Fruit fly (Drosophila melanogaster) whole organism, embryonic: Measurements from ENCODE around the gene PAN3.

ENCODE experiments used
- Antp ChIP-seq: fragments of 200-800 bp; sonication (Bioruptor generic); optimal IDR thresholded peaks from 3 replicates; lab custom pipeline; 2016; ENCODE audit warnings: missing biosample characterization, missing genetic modification characterization
- BEAF-32 ChIP-seq: fragments of 200-800 bp; sonication (Bioruptor generic); optimal IDR thresholded peaks from 3 replicates; lab custom pipeline; 2017; ENCODE audit warnings: missing biosample characterization, missing genetic modification characterization, mild to moderate bottlenecking, moderate library complexity, missing genetic modification reagents
- CG10959 ChIP-seq: fragments of 200-800 bp; sonication (Bioruptor generic); IDR thresholded peaks from 2 replicates; pipeline ENCODE4 v1.3.6; 2022; ENCODE audit warnings: missing biosample characterization, missing genetic modification characterization
- CG12155 ChIP-seq: fragments of 200-800 bp; sonication (Bioruptor generic); optimal IDR thresholded peaks from 3 replicates; lab custom pipeline; 2016; ENCODE audit warnings: missing biosample characterization, missing genetic modification characterization
- CG12942 ChIP-seq: fragments of 200-800 bp; sonication (Bioruptor generic); optimal IDR thresholded peaks from 3 replicates; lab custom pipeline; 2016; ENCODE audit warnings: missing biosample characterization, missing genetic modification characterization
- CG1529 ChIP-seq: fragments of 200-800 bp; sonication (Bioruptor generic); optimal IDR thresholded peaks from 3 replicates; lab custom pipeline; 2018; ENCODE audit warnings: missing biosample characterization, missing genetic modification characterization
- CG17612 ChIP-seq: fragments of 200-800 bp; sonication (Bioruptor generic); IDR thresholded peaks from 2 replicates; pipeline ENCODE4 v1.3.6; 2022; ENCODE audit warnings: missing biosample characterization, missing genetic modification characterization
- CG18619 ChIP-seq: fragments of 200-800 bp; sonication (Bioruptor generic); optimal IDR thresholded peaks from 3 replicates; lab custom pipeline; 2017; ENCODE audit warnings: missing biosample characterization, mild to moderate bottlenecking, missing genetic modification characterization
- CG2116 ChIP-seq: fragments of 200-800 bp; sonication (Bioruptor generic); optimal IDR thresholded peaks from 3 replicates; lab custom pipeline; 2018; ENCODE audit warnings: missing biosample characterization, mild to moderate bottlenecking, missing genetic modification characterization
- CG30020 ChIP-seq: fragments of 200-800 bp; optimal IDR thresholded peaks from 2 replicates; lab custom pipeline; 2019; ENCODE audit warnings: missing biosample characterization, mild to moderate bottlenecking, missing genetic modification characterization, moderate library complexity
- CG30431 ChIP-seq: fragments of 200-800 bp; sonication (Bioruptor generic); optimal IDR thresholded peaks from 2 replicates; lab custom pipeline; 2017; ENCODE audit warnings: missing biosample characterization, missing genetic modification characterization
- CG3065 ChIP-seq: fragments of 200-800 bp; sonication (Bioruptor generic); optimal IDR thresholded peaks from 2 replicates; lab custom pipeline; 2016; ENCODE audit warnings: missing biosample characterization, missing genetic modification characterization
- CG43689 ChIP-seq: fragments of 200-800 bp; sonication (Bioruptor generic); IDR thresholded peaks from 2 replicates; pipeline ENCODE4 v1.3.6; 2022; ENCODE audit warnings: missing biosample characterization, missing genetic modification characterization
- CG4404 ChIP-seq: fragments of 200-800 bp; sonication (Bioruptor generic); IDR thresholded peaks from 2 replicates; pipeline ENCODE4 v1.3.6; 2022; ENCODE audit warnings: missing biosample characterization, missing genetic modification characterization
- CG8290 ChIP-seq, 3 experiments: fragments of 200-800 bp; sonication (Bioruptor generic); optimal IDR thresholded peaks; 2 replicates each; lab custom pipeline; 2016 to 2019; ENCODE audit warnings: missing biosample characterization in 3 of 3, missing genetic modification characterization in 3 of 3, mild to moderate bottlenecking in 2 of 3, moderate library complexity in 1 of 3
- CG9932 ChIP-seq: fragments of 200-800 bp; sonication (Bioruptor generic); IDR thresholded peaks from 2 replicates; pipeline ENCODE4 v1.3.6; 2022; ENCODE audit warnings: missing biosample characterization, missing genetic modification characterization
- CoRest ChIP-seq: fragments of 200-800 bp; sonication (Bioruptor generic); optimal IDR thresholded peaks from 3 replicates; lab custom pipeline; 2018; ENCODE audit warnings: missing biosample characterization, mild to moderate bottlenecking, missing genetic modification characterization, moderate library complexity
- ERR ChIP-seq: fragments of 200-800 bp; sonication (Bioruptor generic); optimal IDR thresholded peaks from 2 replicates; lab custom pipeline; 2016; ENCODE audit warnings: missing biosample characterization, missing genetic modification characterization
- Fer2 ChIP-seq: fragments of 200-800 bp; sonication (Bioruptor generic); optimal IDR thresholded peaks from 2 replicates; lab custom pipeline; 2018; ENCODE audit warnings: missing biosample characterization, mild to moderate bottlenecking, missing genetic modification characterization, moderate library complexity
- HLH3B ChIP-seq: fragments of 200-800 bp; sonication (Bioruptor generic); IDR thresholded peaks from 2 replicates; pipeline ENCODE4 v1.3.6; 2022; ENCODE audit warnings: missing biosample characterization, missing genetic modification characterization
- MESR4 ChIP-seq: fragments of 200-800 bp; sonication (Bioruptor generic); optimal IDR thresholded peaks from 2 replicates; lab custom pipeline; 2018; ENCODE audit warnings: missing biosample characterization, mild to moderate bottlenecking, missing genetic modification characterization, moderate library complexity
- NC2β ChIP-seq: fragments of 200-800 bp; sonication (Bioruptor generic); optimal IDR thresholded peaks from 2 replicates; lab custom pipeline; 2016; ENCODE audit warnings: missing biosample characterization, missing genetic modification characterization
- Oaz ChIP-seq: fragments of 200-800 bp; sonication (Bioruptor generic); IDR thresholded peaks from 2 replicates; pipeline ENCODE4 v1.3.6; 2022; ENCODE audit warnings: missing biosample characterization, missing genetic modification characterization
- PHDP ChIP-seq: fragments of 200-800 bp; sonication (Bioruptor generic); optimal IDR thresholded peaks from 3 replicates; lab custom pipeline; 2018; ENCODE audit warnings: missing biosample characterization, mild to moderate bottlenecking, missing genetic modification characterization, moderate library complexity
- Tbp ChIP-seq: fragments of >200 bp; optimal IDR thresholded peaks from 2 replicates; lab custom pipeline; 2018; ENCODE audit warnings: missing biosample characterization, missing genetic modification characterization
- az2 ChIP-seq: fragments of 200-800 bp; sonication (Bioruptor generic); optimal IDR thresholded peaks from 3 replicates; lab custom pipeline; 2016; ENCODE audit warnings: missing biosample characterization, missing genetic modification characterization
- danr ChIP-seq: fragments of 200-800 bp; sonication (Bioruptor generic); IDR thresholded peaks from 2 replicates; pipeline ENCODE4 v1.3.6; 2022; ENCODE audit warnings: missing biosample characterization, missing genetic modification characterization
- dimm ChIP-seq: fragments of 200-800 bp; sonication (Bioruptor generic); IDR thresholded peaks from 2 replicates; pipeline ENCODE4 v1.3.6; 2022; ENCODE audit warnings: missing biosample characterization, missing genetic modification characterization
- dmrt11E ChIP-seq: fragments of 200-800 bp; sonication (Bioruptor generic); optimal IDR thresholded peaks from 3 replicates; lab custom pipeline; 2018; ENCODE audit warnings: missing biosample characterization, mild to moderate bottlenecking, missing genetic modification characterization, moderate library complexity
- exex ChIP-seq: fragments of 200-800 bp; sonication (Bioruptor generic); optimal IDR thresholded peaks from 4 replicates; lab custom pipeline; 2018; ENCODE audit warnings: missing biosample characterization, mild to moderate bottlenecking, missing genetic modification characterization, moderate library complexity
- fd3F ChIP-seq: fragments of 200-800 bp; sonication (Bioruptor generic); optimal IDR thresholded peaks from 2 replicates; lab custom pipeline; 2018; ENCODE audit warnings: missing biosample characterization, mild to moderate bottlenecking, missing genetic modification characterization, moderate library complexity
- fd64A ChIP-seq: fragments of 200-800 bp; sonication (Bioruptor generic); optimal IDR thresholded peaks from 3 replicates; lab custom pipeline; 2018; ENCODE audit warnings: missing biosample characterization, mild to moderate bottlenecking, missing genetic modification characterization
- gem ChIP-seq: fragments of 200-800 bp; sonication (Bioruptor generic); optimal IDR thresholded peaks from 2 replicates; lab custom pipeline; 2019; ENCODE audit warnings: missing biosample characterization, mild to moderate bottlenecking, missing genetic modification characterization, moderate library complexity
- grn ChIP-seq: fragments of 200-800 bp; sonication (Bioruptor generic); optimal IDR thresholded peaks from 3 replicates; lab custom pipeline; 2017; ENCODE audit warnings: missing biosample characterization, missing genetic modification characterization
- nmo ChIP-seq: fragments of 200-800 bp; sonication (Bioruptor generic); optimal IDR thresholded peaks from 2 replicates; lab custom pipeline; 2018; ENCODE audit warnings: missing biosample characterization, mild to moderate bottlenecking, missing genetic modification characterization, moderate library complexity
- nom ChIP-seq: fragments of 200-800 bp; sonication (Bioruptor generic); optimal IDR thresholded peaks from 2 replicates; lab custom pipeline; 2017; ENCODE audit warnings: missing biosample characterization, missing genetic modification characterization, mild to moderate bottlenecking, moderate library complexity, missing genetic modification reagents
- pfk ChIP-seq: fragments of 200-800 bp; sonication (Bioruptor generic); optimal IDR thresholded peaks from 2 replicates; lab custom pipeline; 2018; ENCODE audit warnings: missing biosample characterization, mild to moderate bottlenecking, missing genetic modification characterization, moderate library complexity
- pho ChIP-seq: fragments of 200-800 bp; sonication (Bioruptor generic); optimal IDR thresholded peaks from 2 replicates; lab custom pipeline; 2016; ENCODE audit warnings: missing biosample characterization, missing genetic modification characterization
- pzg ChIP-seq: fragments of 200-800 bp; sonication (Bioruptor generic); optimal IDR thresholded peaks from 3 replicates; lab custom pipeline; 2018; ENCODE audit warnings: missing biosample characterization, mild to moderate bottlenecking, missing genetic modification characterization, moderate library complexity
- row ChIP-seq: fragments of 200-800 bp; sonication (Bioruptor generic); IDR thresholded peaks from 3 replicates; pipeline ENCODE4 v1.3.6; 2022; ENCODE audit warnings: missing biosample characterization, missing genetic modification characterization
- schlank ChIP-seq: fragments of 200-800 bp; sonication (Bioruptor generic); optimal IDR thresholded peaks from 2 replicates; lab custom pipeline; 2018; ENCODE audit warnings: missing biosample characterization, mild to moderate bottlenecking, missing genetic modification characterization
- seq ChIP-seq: fragments of 200-800 bp; sonication (Bioruptor generic); IDR thresholded peaks from 2 replicates; pipeline ENCODE4 v1.3.6; 2022; ENCODE audit warnings: missing biosample characterization, missing genetic modification characterization
- sima ChIP-seq: fragments of 200-800 bp; sonication (Bioruptor generic); optimal IDR thresholded peaks from 2 replicates; lab custom pipeline; 2016; ENCODE audit warnings: missing biosample characterization, missing genetic modification characterization
- slou ChIP-seq: fragments of 200-800 bp; sonication (Bioruptor generic); optimal IDR thresholded peaks from 3 replicates; lab custom pipeline; 2016; ENCODE audit warnings: missing biosample characterization, missing genetic modification characterization
- so ChIP-seq: fragments of 200-800 bp; sonication (Bioruptor generic); IDR thresholded peaks from 3 replicates; pipeline ENCODE4 v1.3.6; 2022; ENCODE audit warnings: missing biosample characterization, missing genetic modification characterization
- tap ChIP-seq: fragments of 200-800 bp; optimal IDR thresholded peaks from 3 replicates; lab custom pipeline; 2019; ENCODE audit warnings: missing biosample characterization, mild to moderate bottlenecking, missing genetic modification characterization, moderate library complexity
- tna ChIP-seq: fragments of 200-800 bp; sonication (Bioruptor generic); IDR thresholded peaks from 2 replicates; pipeline ENCODE4 v1.3.6; 2022; ENCODE audit warnings: missing biosample characterization, missing genetic modification characterization; ENCODE audit not compliant: partially characterized antibody
- toy ChIP-seq: fragments of 200-800 bp; sonication (Bioruptor generic); IDR thresholded peaks from 2 replicates; pipeline ENCODE4 v1.3.6; 2022; ENCODE audit warnings: missing biosample characterization, missing genetic modification characterization
- vfl ChIP-seq: fragments of 200-800 bp; sonication (Bioruptor generic); optimal IDR thresholded peaks from 2 replicates; lab custom pipeline; 2016; ENCODE audit warnings: missing biosample characterization, missing genetic modification characterization
- vnd ChIP-seq: fragments of 200-800 bp; sonication (Bioruptor generic); IDR thresholded peaks from 3 replicates; pipeline ENCODE4 v1.3.6; 2022; ENCODE audit warnings: missing biosample characterization, missing genetic modification characterization; ENCODE audit not compliant: partially characterized antibody
- wek ChIP-seq: fragments of 200-800 bp; sonication (Bioruptor generic); optimal IDR thresholded peaks from 3 replicates; lab custom pipeline; 2018; ENCODE audit warnings: missing biosample characterization, mild to moderate bottlenecking, missing genetic modification characterization, moderate library complexity

Gene PAN3

DNA sequence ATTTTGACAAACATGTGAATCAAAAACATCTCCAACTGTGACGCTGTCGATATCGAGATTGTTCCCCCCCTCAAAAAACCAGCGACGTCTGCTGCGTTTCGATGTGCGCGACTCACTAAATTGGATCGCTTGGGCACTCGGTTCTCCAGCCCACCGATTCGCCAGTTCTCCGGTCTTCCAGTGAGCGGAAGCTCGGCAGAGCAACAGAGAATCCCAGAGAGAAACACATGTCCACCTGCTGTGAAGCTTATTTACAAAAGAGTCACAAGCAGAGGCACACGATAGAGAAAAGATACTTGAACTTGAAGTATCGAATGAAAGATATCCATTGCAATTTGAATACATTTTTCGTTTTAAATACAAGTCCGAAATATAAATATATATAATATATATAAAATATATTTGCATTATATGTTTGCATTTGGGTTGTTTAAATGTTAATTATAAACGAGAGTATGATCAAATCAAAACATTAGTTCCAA lies 63.2 kb downstream of the PAN3 start (continued):
- no peak for TF ChIP-seq pzg
- TF ChIP-seq CG3065, result no peak
- TF ChIP-seq vnd (GFP tag; lab: Robert Waterston, UW), result no peak
- no peak for TF ChIP-seq CG30020 (tag; lab: Kevin White, UChicago)
- no peak for TF ChIP-seq danr
- TF ChIP-seq wek (GFP tag; lab: Kevin White, UChicago), result no peak
- TF ChIP-seq seq (GFP tag; lab: Robert Waterston, UW), result no peak
- TF ChIP-seq toy (GFP tag; lab: Robert Waterston, UW), result no peak
- no peak for TF ChIP-seq fd64A
- TF ChIP-seq schlank (tag; lab: Kevin White, UChicago), result no peak
- peak; percentile 19 for TF ChIP-seq CG18619
- TF ChIP-seq ERR (GFP tag; lab: Kevin White, UChicago), result no peak
- TF ChIP-seq HLH3B (GFP tag; lab: Robert Waterston, UW), result no peak
- peak; percentile 3; the same call in 1 of the 2 replicates for TF ChIP-seq CG9932 (GFP tag; lab: Robert Waterston, UW)
- no peak for TF ChIP-seq CG12155
- no peak for TF ChIP-seq exex (tag; lab: Kevin White, UChicago)
- peak; percentile 30 for TF ChIP-seq CoRest (tag; lab: Kevin White, UChicago)
- no peak for TF ChIP-seq Tbp (GFP tag; lab: Kevin White, UChicago)
- TF ChIP-seq pho, result no peak
- no peak for TF ChIP-seq CG8290 (GFP tag; optimal IDR thresholded peaks at IDR 0.05; lab: Kevin White, UChicago)
- TF ChIP-seq CG8290 (tag; optimal IDR thresholded peaks at IDR 0.05; lab: Kevin White, UChicago), result peak in 1 of 2 experiments; percentile 29
- no peak for TF ChIP-seq dimm (GFP tag; lab: Robert Waterston, UW)
- peak; percentile 52; the same call in 2 of the 3 replicates for TF ChIP-seq row (GFP tag; lab: Robert Waterston, UW)
- no peak for TF ChIP-seq Oaz
- TF ChIP-seq pfk (GFP tag; lab: Kevin White, UChicago), result no peak
- TF ChIP-seq CG4404 (GFP tag; lab: Robert Waterston, UW), result no peak
- TF ChIP-seq nmo (GFP tag; lab: Kevin White, UChicago), result no peak
- TF ChIP-seq CG17612, result no peak
- no peak for TF ChIP-seq dmrt11E (tag; lab: Kevin White, UChicago)
- no peak for TF ChIP-seq CG30431 (GFP tag; lab: Kevin White, UChicago)
- TF ChIP-seq MESR4 (GFP tag; lab: Kevin White, UChicago), result no peak
- no peak for TF ChIP-seq tna
- no peak for TF ChIP-seq CG12942
- no peak for TF ChIP-seq tap (tag; lab: Kevin White, UChicago)
- TF ChIP-seq grn (GFP tag; lab: Kevin White, UChicago), result no peak
- TF ChIP-seq BEAF-32 (GFP tag; lab: Kevin White, UChicago), result no peak
- TF ChIP-seq nom (GFP tag; lab: Kevin White, UChicago), result peak; percentile 1
- TF ChIP-seq slou (GFP tag; lab: Kevin White, UChicago), result no peak
- TF ChIP-seq fd3F (GFP tag; lab: Kevin White, UChicago), result no peak
- no peak for TF ChIP-seq Fer2 (tag; lab: Kevin White, UChicago)
- no peak for TF ChIP-seq sima (GFP tag; lab: Kevin White, UChicago)
- no peak for TF ChIP-seq CG2116
- no peak for TF ChIP-seq az2 (GFP tag; lab: Kevin White, UChicago)
- TF ChIP-seq CG10959 (GFP tag; lab: Robert Waterston, UW), result no peak
- no peak for TF ChIP-seq vfl (GFP tag; lab: Kevin White, UChicago)
- TF ChIP-seq NC2β (GFP tag; lab: Kevin White, UChicago), result no peak
- peak; percentile 52 for TF ChIP-seq gem (tag; lab: Kevin White, UChicago)
- TF ChIP-seq so (GFP tag; lab: Robert Waterston, UW), result peak; percentile 62; the same call in 2 of the 3 replicates
- TF ChIP-seq CG43689, result no peak
- no peak for TF ChIP-seq CG1529 (GFP tag; lab: Kevin White, UChicago)
- no peak for TF ChIP-seq Antp
- peak; percentile 14 for TF ChIP-seq PHDP
